Fruit fly (Drosophila melanogaster) whole organism, embryonic: Measurements from ENCODE around the gene RpS29.
A peak's percentile ranks its signal among the peaks of the same experiment; 100 is the strongest.

Experiments used
- ATbp ChIP-seq: fragments of 200-800 bp; sonication (Bioruptor generic); optimal IDR thresholded peaks from 2 replicates; lab custom pipeline; 2017; ENCODE audit warnings: missing biosample characterization, mild to moderate bottlenecking, missing genetic modification characterization, missing genetic modification reagents
- Awh ChIP-seq: fragments of 200-800 bp; sonication (Bioruptor generic); IDR thresholded peaks from 2 replicates; pipeline ENCODE4, ENCODE4 v1.3.6; 2022; ENCODE audit warnings: missing biosample characterization, missing genetic modification characterization
- CG10147 ChIP-seq: fragments of 200-800 bp; sonication (Bioruptor generic); optimal IDR thresholded peaks from 2 replicates; lab custom pipeline; 2019; ENCODE audit warnings: missing biosample characterization, mild to moderate bottlenecking, missing genetic modification characterization, moderate library complexity
- CG10462 ChIP-seq: fragments of 200-800 bp; sonication (Bioruptor generic); optimal IDR thresholded peaks from 2 replicates; lab custom pipeline; 2016; ENCODE audit warnings: missing biosample characterization, missing genetic modification characterization
- CG10543 ChIP-seq: fragments of 200-800 bp; sonication (Bioruptor generic); optimal IDR thresholded peaks from 3 replicates; lab custom pipeline; 2017; ENCODE audit warnings: missing biosample characterization, mild to moderate bottlenecking, missing genetic modification characterization, moderate library complexity
- CG11085 ChIP-seq: fragments of 200-800 bp; sonication (Bioruptor generic); IDR thresholded peaks from 2 replicates; pipeline ENCODE4 v1.3.6; 2022; ENCODE audit warnings: missing biosample characterization, missing genetic modification characterization
- CG11093 ChIP-seq: fragments of 200-800 bp; sonication (Bioruptor generic); IDR thresholded peaks from 3 replicates; pipeline ENCODE4 v1.3.6; 2022; ENCODE audit warnings: missing biosample characterization, missing genetic modification characterization
- CG12071 ChIP-seq: fragments of 200-800 bp; sonication (Bioruptor generic); optimal IDR thresholded peaks from 3 replicates; lab custom pipeline; 2018; ENCODE audit warnings: missing biosample characterization, mild to moderate bottlenecking, missing genetic modification characterization
- CG14710 ChIP-seq: fragments of 200-800 bp; sonication (Bioruptor generic); optimal IDR thresholded peaks from 3 replicates; lab custom pipeline; 2019; ENCODE audit warnings: missing biosample characterization, mild to moderate bottlenecking, missing genetic modification characterization, moderate library complexity
- CG14860 ChIP-seq: fragments of 200-800 bp; sonication (Bioruptor generic); IDR thresholded peaks from 3 replicates; pipeline ENCODE4 v1.3.6; 2022; ENCODE audit warnings: missing biosample characterization, missing genetic modification characterization; ENCODE audit not compliant: partially characterized antibody
- CG15479 ChIP-seq: fragments of 200-800 bp; sonication (Bioruptor generic); optimal IDR thresholded peaks from 3 replicates; lab custom pipeline; 2019; ENCODE audit warnings: missing biosample characterization, mild to moderate bottlenecking, missing genetic modification characterization, moderate library complexity
- CG17328 ChIP-seq: fragments of 200-800 bp; sonication (Bioruptor generic); IDR thresholded peaks from 2 replicates; pipeline ENCODE4 v1.3.6; 2022; ENCODE audit warnings: missing biosample characterization, missing genetic modification characterization
- CG18262 ChIP-seq: fragments of 200-800 bp; optimal IDR thresholded peaks from 3 replicates; lab custom pipeline; 2019; ENCODE audit warnings: missing biosample characterization, mild to moderate bottlenecking, missing genetic modification characterization, moderate library complexity
- CG3281 ChIP-seq: fragments of 200-800 bp; sonication (Bioruptor generic); optimal IDR thresholded peaks from 3 replicates; lab custom pipeline; 2017; ENCODE audit warnings: missing biosample characterization, mild to moderate bottlenecking, missing genetic modification characterization
- CG34376 ChIP-seq: fragments of 200-800 bp; sonication (Bioruptor generic); optimal IDR thresholded peaks from 2 replicates; lab custom pipeline; 2018; ENCODE audit warnings: missing biosample characterization, mild to moderate bottlenecking, missing genetic modification characterization
- CG7372 ChIP-seq: fragments of 200-800 bp; sonication (Bioruptor generic); IDR thresholded peaks from 2 replicates; pipeline ENCODE4 v1.3.6; 2022; ENCODE audit warnings: missing biosample characterization, missing genetic modification characterization
- CG8281 ChIP-seq: fragments of 200-800 bp; sonication (Bioruptor generic); optimal IDR thresholded peaks from 2 replicates; lab custom pipeline; 2018; ENCODE audit warnings: missing biosample characterization, mild to moderate bottlenecking, missing genetic modification characterization, moderate library complexity
- CG9215 ChIP-seq: fragments of 200-800 bp; sonication (Bioruptor generic); IDR thresholded peaks from 2 replicates; pipeline ENCODE4 v1.3.6; 2022; ENCODE audit warnings: missing biosample characterization, missing genetic modification characterization
- Fer3 ChIP-seq: fragments of 200-800 bp; sonication (Bioruptor generic); optimal IDR thresholded peaks from 2 replicates; lab custom pipeline; 2018; ENCODE audit warnings: missing biosample characterization, mild to moderate bottlenecking, missing genetic modification characterization, moderate library complexity
- Hand ChIP-seq: fragments of 200-800 bp; sonication (Bioruptor generic); optimal IDR thresholded peaks from 2 replicates; lab custom pipeline; 2017; ENCODE audit warnings: mild to moderate bottlenecking, missing biosample characterization, missing genetic modification reagents, missing genetic modification characterization
- HmgZ ChIP-seq: fragments of 200-800 bp; sonication (Bioruptor generic); optimal IDR thresholded peaks from 2 replicates; lab custom pipeline; 2018; ENCODE audit warnings: missing biosample characterization, mild to moderate bottlenecking, missing genetic modification characterization
- Hr39 ChIP-seq: fragments of >200 bp; optimal IDR thresholded peaks from 2 replicates; lab custom pipeline; 2017
- Lim3 ChIP-seq: fragments of 200-800 bp; sonication (Bioruptor generic); IDR thresholded peaks from 2 replicates; pipeline ENCODE4 v1.3.6; 2022; ENCODE audit warnings: missing biosample characterization, missing genetic modification characterization
- Med ChIP-seq: fragments of 200-800 bp; sonication (Bioruptor generic); peaks from one replicate; lab custom pipeline; 2016; ENCODE audit warnings: missing biosample characterization, missing genetic modification characterization, mild to moderate bottlenecking, inconsistent platforms, moderate library complexity
- Mrtf ChIP-seq: fragments of 200-800 bp; sonication (Bioruptor generic); IDR thresholded peaks from 3 replicates; pipeline ENCODE4 v1.3.6; 2022; ENCODE audit warnings: missing biosample characterization, missing genetic modification characterization
- NC2α ChIP-seq: fragments of 200-800 bp; sonication (Bioruptor generic); optimal IDR thresholded peaks from 2 replicates; lab custom pipeline; 2016; ENCODE audit warnings: missing biosample characterization, missing genetic modification characterization
- NFAT ChIP-seq: fragments of 200-800 bp; sonication (Bioruptor generic); IDR thresholded peaks from 2 replicates; pipeline ENCODE4 v1.3.6; 2022; ENCODE audit warnings: missing biosample characterization, missing genetic modification characterization
- Rx ChIP-seq: fragments of 200-800 bp; sonication (Bioruptor generic); IDR thresholded peaks from 2 replicates; pipeline ENCODE4 v1.3.6; 2022; ENCODE audit warnings: missing biosample characterization, missing genetic modification characterization
- TFAM ChIP-seq: fragments of 200-800 bp; sonication (Bioruptor generic); optimal IDR thresholded peaks from 2 replicates; lab custom pipeline; 2017; ENCODE audit warnings: missing biosample characterization, missing genetic modification characterization, inconsistent platforms
- Taf1 ChIP-seq: fragments of 200-800 bp; sonication (Bioruptor generic); IDR thresholded peaks from 2 replicates; pipeline ENCODE4 v1.3.6; 2022; ENCODE audit warnings: missing biosample characterization, missing genetic modification characterization
- al ChIP-seq: fragments of 200-800 bp; sonication (Bioruptor generic); IDR thresholded peaks from 2 replicates; pipeline ENCODE4 v1.3.6; 2022; ENCODE audit warnings: missing biosample characterization, missing genetic modification characterization
- bbx ChIP-seq: fragments of 200-800 bp; sonication (Bioruptor generic); IDR thresholded peaks from 2 replicates; pipeline ENCODE4 v1.3.6; 2022; ENCODE audit warnings: missing biosample characterization, missing genetic modification characterization; ENCODE audit not compliant: partially characterized antibody
- bigmax ChIP-seq: fragments of 200-800 bp; sonication (Bioruptor generic); optimal IDR thresholded peaks from 2 replicates; lab custom pipeline; 2018; ENCODE audit warnings: missing biosample characterization, mild to moderate bottlenecking, missing genetic modification characterization
- cad ChIP-seq: fragments of >200 bp; optimal IDR thresholded peaks from 2 replicates; lab custom pipeline; 2017; ENCODE audit warnings: missing biosample characterization, missing genetic modification characterization
- cato ChIP-seq: fragments of 200-800 bp; sonication (Bioruptor generic); optimal IDR thresholded peaks from 2 replicates; lab custom pipeline; 2016; ENCODE audit warnings: missing biosample characterization, missing genetic modification characterization, borderline replicate concordance
- crp ChIP-seq, 2 experiments: fragments of 200-800 bp; sonication (Bioruptor generic); optimal IDR thresholded peaks; 2 replicates in 1 of 2; 3 replicates in 1 of 2; lab custom pipeline; 2017; ENCODE audit warnings: missing biosample characterization in 2 of 2, missing genetic modification characterization in 2 of 2, mild to moderate bottlenecking in 1 of 2, moderate library complexity in 1 of 2
- dmrt99B ChIP-seq: fragments of 200-800 bp; sonication (Bioruptor generic); optimal IDR thresholded peaks from 2 replicates; lab custom pipeline; 2018; ENCODE audit warnings: missing biosample characterization, mild to moderate bottlenecking, missing genetic modification characterization, moderate library complexity
- her ChIP-seq: fragments of 200-800 bp; sonication (Bioruptor generic); optimal IDR thresholded peaks from 2 replicates; lab custom pipeline; 2016; ENCODE audit warnings: missing biosample characterization, missing genetic modification characterization
- kni ChIP-seq: fragments of 200-800 bp; sonication (Bioruptor generic); optimal IDR thresholded peaks from 3 replicates; lab custom pipeline; 2017; ENCODE audit warnings: mild to moderate bottlenecking, missing biosample characterization, missing genetic modification reagents, missing genetic modification characterization
- nmo ChIP-seq: fragments of 200-800 bp; sonication (Bioruptor generic); optimal IDR thresholded peaks from 2 replicates; lab custom pipeline; 2018; ENCODE audit warnings: missing biosample characterization, mild to moderate bottlenecking, missing genetic modification characterization, moderate library complexity
- oc ChIP-seq: fragments of 200-800 bp; sonication (Bioruptor generic); optimal IDR thresholded peaks from 2 replicates; lab custom pipeline; 2018; ENCODE audit warnings: missing biosample characterization, mild to moderate bottlenecking, missing genetic modification characterization, moderate library complexity
- pho ChIP-seq: fragments of 200-800 bp; sonication (Bioruptor generic); optimal IDR thresholded peaks from 2 replicates; lab custom pipeline; 2016; ENCODE audit warnings: missing biosample characterization, missing genetic modification characterization
- pum ChIP-seq: fragments of 200-800 bp; sonication (Bioruptor generic); optimal IDR thresholded peaks from 2 replicates; lab custom pipeline; 2016; ENCODE audit warnings: missing biosample characterization, missing genetic modification characterization
- schlank ChIP-seq: fragments of 200-800 bp; sonication (Bioruptor generic); optimal IDR thresholded peaks from 2 replicates; lab custom pipeline; 2018; ENCODE audit warnings: missing biosample characterization, mild to moderate bottlenecking, missing genetic modification characterization
- sr ChIP-seq: fragments of 200-800 bp; sonication (Bioruptor generic); IDR thresholded peaks from 3 replicates; pipeline ENCODE4 v1.3.6; 2022; ENCODE audit warnings: missing biosample characterization, missing genetic modification characterization
- tgo ChIP-seq: fragments of 200-800 bp; sonication (Bioruptor generic); IDR thresholded peaks from 3 replicates; pipeline ENCODE4 v1.3.6; 2022; ENCODE audit warnings: missing biosample characterization, missing genetic modification characterization
- tio ChIP-seq: fragments of 200-800 bp; sonication (Bioruptor generic); optimal IDR thresholded peaks from 2 replicates; lab custom pipeline; 2017; ENCODE audit warnings: missing biosample characterization, missing genetic modification characterization, inconsistent platforms
- tll ChIP-seq, 2 experiments: fragments of 200-800 bp in 1 of 2; fragments of >200 bp in 1 of 2; sonication (Bioruptor generic) in 1 of 2; optimal IDR thresholded peaks; 2 replicates each; lab custom pipeline; 2017 to 2019; ENCODE audit warnings: missing biosample characterization in 2 of 2, missing genetic modification characterization in 2 of 2, mild to moderate bottlenecking in 1 of 2, moderate library complexity in 1 of 2
- trem ChIP-seq: fragments of 200-800 bp; optimal IDR thresholded peaks from 3 replicates; lab custom pipeline; 2019; ENCODE audit warnings: missing biosample characterization, mild to moderate bottlenecking, missing genetic modification characterization, moderate library complexity
- vnd ChIP-seq: fragments of 200-800 bp; sonication (Bioruptor generic); IDR thresholded peaks from 3 replicates; pipeline ENCODE4 v1.3.6; 2022; ENCODE audit warnings: missing biosample characterization, missing genetic modification characterization; ENCODE audit not compliant: partially characterized antibody
- wdn ChIP-seq: fragments of 200-800 bp; sonication (Bioruptor generic); IDR thresholded peaks from 2 replicates; pipeline ENCODE4 v1.3.6; 2022; ENCODE audit warnings: missing biosample characterization, missing genetic modification characterization

RpS29 gene

DNA sequence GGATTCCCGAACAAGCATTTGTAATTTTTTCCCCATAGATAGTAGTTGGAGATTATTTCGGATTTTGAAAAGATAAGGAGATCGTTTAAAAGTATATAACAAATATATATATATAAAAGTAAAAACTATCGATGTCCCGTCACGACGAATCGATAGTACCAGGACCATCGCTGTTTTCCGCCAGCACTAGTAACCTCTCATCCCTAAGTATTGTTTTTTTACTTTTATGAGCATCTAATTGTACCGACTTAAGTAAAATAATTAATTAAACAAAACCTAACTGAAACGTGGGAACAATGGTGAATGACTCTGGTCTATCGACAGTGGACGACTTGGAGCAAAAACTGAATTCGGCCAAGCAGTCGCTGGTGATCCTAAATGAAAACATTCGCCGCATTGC is 37.1 kb upstream of the RpS29 start, which contains the start of gene Pnn:
Gene Pnn (plus strand): TSS at position 187 of the 400 bp plus-strand sequence.
- TF ChIP-seq CG8281 (no peak), CG15479 (GFP tag; lab: Kevin White, UChicago) (no peak), CG7372 (no peak), Rx (GFP tag; lab: Robert Waterston, UW) (no peak), CG10543 (GFP tag; lab: Kevin White, UChicago) (no peak), CG3281 (GFP tag; lab: Kevin White, UChicago) (no peak), cad (peak; percentile 30), schlank (tag; lab: Kevin White, UChicago) (no peak), Hand (no peak), CG10147 (GFP tag; lab: Kevin White, UChicago) (no peak), CG12071 (no peak), HmgZ (tag; lab: Kevin White, UChicago) (peak; percentile 21), wdn (GFP tag; lab: Robert Waterston, UW) (no peak), Taf1 (no peak), nmo (GFP tag; lab: Kevin White, UChicago) (peak; percentile 47), bbx (peak; percentile 88), Fer3 (tag; lab: Kevin White, UChicago) (no peak), CG9215 (GFP tag; lab: Robert Waterston, UW) (no peak), tio (GFP tag; lab: Kevin White, UChicago) (no peak), TFAM (GFP tag; lab: Kevin White, UChicago) (no peak), ATbp (GFP tag; lab: Kevin White, UChicago) (no peak), CG14860 (GFP tag; lab: Robert Waterston, UW) (peak; percentile 81), pum (no peak), Med (peak; percentile 56), CG11093 (GFP tag; lab: Robert Waterston, UW) (no peak), NC2α (GFP tag; lab: Kevin White, UChicago) (no peak), NFAT (peak; percentile 30; the same call in 1 of the 2 replicates), vnd (GFP tag; lab: Robert Waterston, UW) (peak; percentile 90), CG10462 (no peak), Awh (GFP tag; lab: Robert Waterston, UW) (no peak), crp (GFP tag; optimal IDR thresholded peaks at IDR 0.05; lab: Kevin White, UChicago) (no peak), CG14710 (tag; lab: Kevin White, UChicago) (peak; percentile 59), bigmax (no peak), tgo (GFP tag; lab: Robert Waterston, UW) (no peak), CG11085 (GFP tag; lab: Robert Waterston, UW) (no peak), oc (tag; lab: Kevin White, UChicago) (no peak), kni (no peak), Hr39 (lab: Kevin White, UChicago) (no peak), trem (tag; lab: Kevin White, UChicago) (peak; percentile 67), CG34376 (GFP tag; lab: Kevin White, UChicago) (no peak), dmrt99B (tag; lab: Kevin White, UChicago) (no peak), al (GFP tag; lab: Robert Waterston, UW) (0 out of 2 replicates have a peak, but pooled peaks have one; percentile 6), sr (GFP tag; lab: Robert Waterston, UW) (no peak), CG18262 (tag; lab: Kevin White, UChicago) (peak; percentile 17), her (GFP tag; lab: Kevin White, UChicago) (no peak), pho (GFP tag; lab: Kevin White, UChicago) (no peak), Mrtf (GFP tag; lab: Robert Waterston, UW) (no peak), cato (GFP tag; lab: Kevin White, UChicago) (no peak), CG17328 (GFP tag; lab: Robert Waterston, UW) (no peak), tll (GFP tag; optimal IDR thresholded peaks at IDR 0.05; lab: Kevin White, UChicago) (no peak), Lim3 (GFP tag; lab: Robert Waterston, UW) (no peak)
